Worm (Caenorhabditis elegans): ENCODE data around the gene srz-66.

Gene srz-66

DNA sequence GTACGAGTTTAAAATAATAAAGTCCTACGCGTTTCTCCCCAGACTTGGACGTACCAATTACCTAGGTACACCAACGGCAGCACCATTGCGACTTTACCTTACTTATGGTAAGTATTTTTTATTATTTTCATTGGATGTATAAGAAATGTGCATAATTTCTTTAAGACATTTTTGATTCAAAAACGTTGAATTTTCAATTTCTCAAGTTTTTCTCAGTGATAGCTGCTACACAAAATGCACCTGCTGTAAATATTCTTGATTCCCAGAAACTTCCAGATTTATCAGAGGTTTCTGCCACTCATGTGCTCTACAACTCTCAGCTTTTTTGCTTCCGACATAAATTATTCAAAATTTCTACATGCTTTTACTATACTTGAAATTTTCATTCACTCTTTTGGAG lies 14.7 kb upstream of the srz-66 start, which contains the start of gene srh-159:
Gene srh-159 (plus strand): TSS at position 301 of the 400 bp plus-strand sequence.
- no peak for TF ChIP-seq nhr-10 (tag; optimal IDR thresholded peaks at IDR 0.05)
- no peak for TF ChIP-seq gmeb-1 (tag; optimal IDR thresholded peaks at IDR 0.05)
- TF ChIP-seq blmp-1 (tag; optimal IDR thresholded peaks at IDR 0.05; ENCODE audit: insufficient read depth), result no peak
- no peak for TF ChIP-seq elt-1 (tag; optimal IDR thresholded peaks at IDR 0.05)
- TF ChIP-seq ceh-16 (tag; optimal IDR thresholded peaks at IDR 0.05), result no peak
- TF ChIP-seq lin-13 (GFP tag; optimal IDR thresholded peaks at IDR 0.05), result no peak
- no peak for TF ChIP-seq ceh-82 (tag; optimal IDR thresholded peaks at IDR 0.05)
- no peak for TF ChIP-seq mab-5 (tag; optimal IDR thresholded peaks at IDR 0.05)
- no peak for TF ChIP-seq alr-1 (tag; optimal IDR thresholded peaks at IDR 0.05)
- no peak for TF ChIP-seq F13H6.1 (tag; optimal IDR thresholded peaks at IDR 0.05)
- TF ChIP-seq unc-55 (GFP tag; optimal IDR thresholded peaks at IDR 0.05), result no peak
- no peak for TF ChIP-seq Y55F3AM.14 (GFP tag; optimal IDR thresholded peaks at IDR 0.05)
- TF ChIP-seq zag-1 (tag; optimal IDR thresholded peaks at IDR 0.05), result no peak
- TF ChIP-seq fos-1 (tag; optimal IDR thresholded peaks at IDR 0.05), result no peak
- no peak for TF ChIP-seq ztf-4 (tag; optimal IDR thresholded peaks at IDR 0.05)
- no peak for TF ChIP-seq peb-1 (tag; optimal IDR thresholded peaks at IDR 0.05)
- TF ChIP-seq mbf-1 (tag; optimal IDR thresholded peaks at IDR 0.05), result no peak
- no peak for TF ChIP-seq ZK546.5 (tag; optimal IDR thresholded peaks at IDR 0.05)

DNA sequence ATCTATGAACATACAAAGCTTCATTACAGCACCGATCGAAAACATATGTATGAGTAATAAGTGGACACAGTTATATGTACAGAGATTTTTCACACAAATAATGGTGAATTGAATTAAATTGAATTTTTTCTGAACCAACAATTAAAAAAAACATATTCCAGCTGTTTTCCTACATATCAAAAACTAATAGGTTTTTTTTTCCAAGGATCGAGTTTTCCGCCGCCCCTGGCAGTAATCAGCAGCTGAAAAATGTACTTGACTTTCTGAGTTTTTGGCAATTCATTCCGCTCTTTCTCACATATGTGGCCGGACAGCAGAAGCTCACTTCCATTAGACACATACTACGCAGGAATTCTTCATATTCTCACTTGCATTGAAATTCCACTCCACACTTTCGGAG lies 11.1 kb upstream of the srz-66 start, which contains the start of gene srh-174:
Gene srh-174 (plus strand): TSS at position 301 of the 400 bp plus-strand sequence.
- no peak for TF ChIP-seq skn-1 (tag; optimal IDR thresholded peaks at IDR 0.05)
- TF ChIP-seq nhr-129 (tag; optimal IDR thresholded peaks at IDR 0.05), result no peak
- TF ChIP-seq nhr-21 (tag; optimal IDR thresholded peaks at IDR 0.05), result no peak
- TF ChIP-seq C34F6.9 (tag; optimal IDR thresholded peaks at IDR 0.05), result no peak
- TF ChIP-seq lin-39 (tag; optimal IDR thresholded peaks at IDR 0.05), result no peak
- no peak for TF ChIP-seq mab-5 (tag; optimal IDR thresholded peaks at IDR 0.05)
- no peak for TF ChIP-seq mdl-1 (tag; optimal IDR thresholded peaks at IDR 0.05)
- no peak for TF ChIP-seq peb-1 (tag; optimal IDR thresholded peaks at IDR 0.05)
- no peak for TF ChIP-seq nhr-25 (tag; optimal IDR thresholded peaks at IDR 0.05)
- TF ChIP-seq elt-3 (tag; optimal IDR thresholded peaks at IDR 0.05), result no peak
- no peak for TF ChIP-seq nhr-23 (tag; optimal IDR thresholded peaks at IDR 0.05)
- TF ChIP-seq ceh-82 (tag; optimal IDR thresholded peaks at IDR 0.05), result no peak
- TF ChIP-seq ztf-1 (GFP tag; conservative IDR thresholded peaks at IDR 0.05), result no peak
- TF ChIP-seq alr-1 (tag; optimal IDR thresholded peaks at IDR 0.05), result no peak
- no peak for TF ChIP-seq unc-55 (GFP tag; optimal IDR thresholded peaks at IDR 0.05)
- no peak for TF ChIP-seq nhr-11 (tag; optimal IDR thresholded peaks at IDR 0.05)
- no peak for TF ChIP-seq F13H6.1 (tag; optimal IDR thresholded peaks at IDR 0.05)

DNA sequence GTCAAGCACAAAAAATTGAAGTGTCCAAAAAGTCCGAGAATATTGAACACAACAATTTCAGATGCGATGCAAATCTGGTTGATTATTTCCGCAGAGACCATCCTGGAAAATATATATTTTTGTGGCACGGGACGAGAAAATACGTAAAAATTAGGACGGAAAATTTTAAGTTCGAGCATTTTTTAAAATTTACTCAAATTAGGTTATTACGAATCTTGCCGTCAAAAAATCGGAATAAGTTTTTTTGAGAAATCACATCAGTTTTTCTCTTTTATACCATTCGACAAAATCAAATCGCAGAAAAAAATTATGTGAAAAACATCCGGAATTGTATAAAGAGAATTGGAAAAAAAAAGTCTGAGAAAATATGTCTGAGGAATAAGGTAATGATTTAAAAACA lies 10.6 kb upstream of the srz-66 start, which contains the start of gene srsx-1:
Gene srsx-1 (minus strand): TSS at position 101 of the 400 bp plus-strand sequence.
- TF ChIP-seq lsy-2 (tag; optimal IDR thresholded peaks at IDR 0.05) (no peak), ceh-16 (tag; optimal IDR thresholded peaks at IDR 0.05) (no peak), crh-2 (tag; optimal IDR thresholded peaks at IDR 0.05) (no peak), sem-4 (tag; optimal IDR thresholded peaks at IDR 0.05) (no peak), ceh-82 (tag; optimal IDR thresholded peaks at IDR 0.05) (no peak), ZK546.5 (tag; optimal IDR thresholded peaks at IDR 0.05) (no peak)

DNA sequence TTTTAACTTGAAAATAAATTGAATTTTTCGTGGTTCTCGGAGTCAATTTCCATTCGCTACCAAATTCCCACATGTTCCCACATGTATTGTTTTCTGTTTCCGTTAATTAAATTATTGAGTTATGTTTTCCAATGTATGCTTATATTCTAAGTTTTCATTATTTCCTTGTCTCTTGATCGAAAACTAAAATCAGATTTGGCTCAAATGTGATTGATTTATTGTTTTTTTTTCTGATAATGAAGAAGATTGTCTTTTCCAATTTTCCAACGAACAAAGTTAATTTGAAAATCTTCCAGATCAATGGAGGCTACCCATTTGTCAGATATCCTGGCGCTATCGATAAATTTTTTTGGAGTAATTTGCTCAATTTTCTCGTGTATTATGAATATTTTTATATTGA lies 6.4 kb upstream of the srz-66 start, which contains the start of gene srbc-25:
Gene srbc-25 (plus strand): TSS at position 301 of the 400 bp plus-strand sequence.
- TF ChIP-seq ZK546.5 (tag; optimal IDR thresholded peaks at IDR 0.05) (no peak), ztf-4 (tag; optimal IDR thresholded peaks at IDR 0.05) (no peak), sma-3 (GFP tag; optimal IDR thresholded peaks at IDR 0.05) (no peak), egl-27 (tag; optimal IDR thresholded peaks at IDR 0.05) (no peak), unc-62 (GFP tag; optimal IDR thresholded peaks at IDR 0.05) (no peak), aly-2 (tag; optimal IDR thresholded peaks at IDR 0.05) (no peak), nhr-11 (tag; optimal IDR thresholded peaks at IDR 0.05) (no peak), zag-1 (tag; optimal IDR thresholded peaks at IDR 0.05) (no peak), mab-5 (tag; optimal IDR thresholded peaks at IDR 0.05) (no peak), mdl-1 (tag; optimal IDR thresholded peaks at IDR 0.05) (no peak), nhr-6 (tag; optimal IDR thresholded peaks at IDR 0.05) (no peak), lsy-2 (tag; optimal IDR thresholded peaks at IDR 0.05) (no peak), gmeb-1 (tag; optimal IDR thresholded peaks at IDR 0.05) (no peak), F13H6.1 (tag; optimal IDR thresholded peaks at IDR 0.05) (no peak), sem-4 (tag; optimal IDR thresholded peaks at IDR 0.05) (no peak), ztf-1 (GFP tag; conservative IDR thresholded peaks at IDR 0.05) (no peak), lin-13 (GFP tag; optimal IDR thresholded peaks at IDR 0.05) (no peak), ztf-11 (tag; optimal IDR thresholded peaks at IDR 0.05) (no peak)
